Worm (Caenorhabditis elegans) whole organism, late embryonic: Measurements from ENCODE around the gene C55C3.73.
A peak's percentile ranks its signal among the peaks of the same experiment; 100 is the strongest.

Source experiments
- F13H6.1 ChIP-seq: sonication (generic microtip); optimal IDR thresholded peaks from 2 replicates; lab custom pipeline; 2016; ENCODE audit warnings: missing genetic modification characterization, missing compliant biosample characterization
- ceh-24 ChIP-seq: sonication (generic microtip); optimal IDR thresholded peaks from 2 replicates; lab custom pipeline; 2016; ENCODE audit warnings: mild to moderate bottlenecking, missing genetic modification characterization, missing compliant biosample characterization
- ceh-30 ChIP-seq: fragments of 150-350 bp; optimal IDR thresholded peaks from 2 replicates; lab custom pipeline; 2014; ENCODE audit warnings: missing biosample characterization, missing genetic modification characterization
- elt-2 ChIP-seq: sonication (generic microtip); optimal IDR thresholded peaks from 2 replicates; lab custom pipeline; 2016; ENCODE audit warnings: missing genetic modification reagents, missing genetic modification characterization, missing compliant biosample characterization
- lim-6 ChIP-seq: sonication (generic microtip); optimal IDR thresholded peaks from 2 replicates; lab custom pipeline; 2016; ENCODE audit warnings: missing genetic modification characterization, missing compliant biosample characterization
- madf-2 ChIP-seq: sonication (generic microtip); optimal IDR thresholded peaks from 2 replicates; lab custom pipeline; 2017; ENCODE audit warnings: missing genetic modification characterization, missing compliant biosample characterization
- mec-3 ChIP-seq: sonication (generic microtip); optimal IDR thresholded peaks from 2 replicates; lab custom pipeline; 2016; ENCODE audit warnings: borderline replicate concordance, missing genetic modification characterization, missing compliant biosample characterization
- pax-1 ChIP-seq: fragments of 150-350 bp; optimal IDR thresholded peaks from 2 replicates; lab custom pipeline; 2014; ENCODE audit warnings: missing biosample characterization, missing genetic modification characterization
- unc-86 ChIP-seq: sonication (generic microtip); optimal IDR thresholded peaks from 2 replicates; lab custom pipeline; 2016; ENCODE audit warnings: missing genetic modification characterization, missing compliant biosample characterization
- zip-5 ChIP-seq: sonication (generic microtip); optimal IDR thresholded peaks from 2 replicates; lab custom pipeline; 2016; ENCODE audit warnings: missing genetic modification characterization, missing compliant biosample characterization

Gene C55C3.73

DNA sequence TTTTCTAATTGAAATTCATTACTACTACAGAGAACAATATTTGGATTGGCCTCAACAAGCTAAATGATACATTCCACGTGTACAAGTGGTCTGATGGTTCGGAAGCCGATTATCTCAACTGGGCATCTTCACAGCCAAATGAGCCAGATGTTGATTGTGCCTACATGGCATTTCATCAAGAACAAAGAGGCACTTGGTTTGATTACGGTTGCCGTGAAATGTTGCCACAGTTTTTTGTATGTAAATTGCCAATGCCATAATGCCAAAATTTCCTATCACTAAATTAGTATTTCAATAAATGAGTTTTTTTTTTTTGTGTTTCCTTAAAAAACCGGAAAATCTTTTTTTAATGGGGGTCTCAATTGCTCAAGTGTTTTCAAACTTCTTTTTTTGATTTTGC, 48.6 kb downstream of the C55C3.73 start:
- TF ChIP-seq mec-3 (tag; lab: Kevin White, UChicago): no peak
- no peak for TF ChIP-seq ceh-24 (tag; lab: Kevin White, UChicago)
- TF ChIP-seq F13H6.1 (tag; lab: Kevin White, UChicago): no peak
- TF ChIP-seq madf-2 (tag; lab: Kevin White, UChicago): no peak

DNA sequence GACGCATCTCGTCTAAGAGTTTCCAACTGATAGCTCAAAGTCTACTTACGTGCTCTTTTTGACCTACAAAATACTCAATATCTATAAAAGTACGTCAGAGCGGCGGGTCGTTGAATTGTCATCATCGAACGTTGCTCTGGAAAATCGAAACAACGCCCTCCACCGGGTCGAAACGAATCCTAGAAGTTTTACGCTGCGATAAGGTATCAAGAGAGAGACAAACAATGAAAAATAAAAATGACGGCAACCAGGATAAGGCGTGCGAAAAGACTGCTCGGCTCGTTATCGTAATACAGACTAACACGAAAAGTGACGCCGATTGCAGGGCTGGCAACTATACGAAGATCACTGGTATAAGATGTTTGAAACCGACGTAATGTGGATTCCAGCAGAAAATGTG, 49.0 kb downstream of the C55C3.73 start:
- no peak for TF ChIP-seq pax-1 (tag; lab: Kevin White, UChicago)
- TF ChIP-seq lim-6: no peak
- TF ChIP-seq elt-2 (tag; lab: Kevin White, UChicago): peak; percentile 57

DNA sequence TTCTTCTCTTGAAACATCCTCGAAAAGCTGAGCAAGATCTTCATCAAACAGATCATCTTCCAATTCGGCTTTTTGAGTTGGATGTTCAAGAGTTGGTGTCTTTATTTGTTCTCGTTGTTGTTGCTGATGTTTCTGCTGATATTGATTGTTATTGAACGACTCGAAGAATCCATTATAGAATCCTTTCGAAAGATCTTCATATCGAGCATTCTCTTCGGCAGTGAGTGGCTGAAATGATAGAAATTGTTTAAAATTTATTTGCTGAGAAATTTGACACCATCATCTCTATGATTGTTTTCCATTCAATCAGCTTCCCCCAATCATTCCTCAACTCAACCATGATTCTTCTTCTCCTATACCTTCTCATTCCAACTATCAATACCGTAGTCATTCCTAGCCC, 49.6 kb downstream of the C55C3.73 start, which contains the start of gene clec-178:
Gene clec-178 (plus strand): TSS at position 301 of the 400 bp plus-strand sequence.
- TF ChIP-seq elt-2 (tag; lab: Kevin White, UChicago) (no peak), madf-2 (tag; lab: Kevin White, UChicago) (no peak), zip-5 (no peak), ceh-30 (tag; lab: Kevin White, UChicago) (no peak), ceh-24 (tag; lab: Kevin White, UChicago) (no peak), unc-86 (tag; lab: Kevin White, UChicago) (no peak)
